Worm (Caenorhabditis elegans): Measurements from ENCODE around the gene lgc-12.

DNA sequence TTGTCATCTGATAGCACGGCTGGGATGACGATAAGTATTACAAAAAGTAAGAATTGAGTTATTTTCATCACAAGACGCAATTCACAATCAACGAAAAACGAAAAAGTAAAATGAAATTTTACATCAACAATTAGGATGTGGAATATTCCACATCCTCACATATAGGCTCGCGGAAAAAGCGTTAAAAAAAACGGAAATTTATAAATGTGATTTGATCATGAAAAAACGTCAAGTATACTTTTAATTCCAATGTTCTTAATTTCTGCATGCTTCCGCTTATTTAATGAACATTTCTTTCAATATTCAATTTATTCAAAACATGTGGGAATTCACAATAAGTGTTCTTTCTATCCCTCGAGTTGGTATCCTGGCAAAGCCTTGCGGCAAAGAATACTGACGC lies 46.3 kb downstream of the lgc-12 start, which contains the start of gene T04A6.3:
- TF ChIP-seq ztf-11 (tag; optimal IDR thresholded peaks at IDR 0.05), result no peak
- no peak for TF ChIP-seq skn-1 (tag; optimal IDR thresholded peaks at IDR 0.05)
- no peak for TF ChIP-seq snpc-1.2 (GFP tag; IDR thresholded peaks at IDR 0.05)
- TF ChIP-seq ceh-82 (tag; optimal IDR thresholded peaks at IDR 0.05), result no peak
- no peak for TF ChIP-seq nhr-76 (tag; optimal IDR thresholded peaks at IDR 0.05)
- no peak for TF ChIP-seq Y75B8A.6 (GFP tag; IDR thresholded peaks at IDR 0.05)
- no peak for TF ChIP-seq egl-27 (tag; optimal IDR thresholded peaks at IDR 0.05)

All from whole organism, L4 larva.